Fruit fly (Drosophila melanogaster): ENCODE data around the gene Ctr9.

dm6 chr3L:1300076-1300635 is 6.9 kb upstream of the Ctr9 start:
- TF ChIP-seq ey (GFP tag; optimal IDR thresholded peaks at IDR 0.05) (peak; percentile 68), Sp1 (GFP tag; optimal IDR thresholded peaks at IDR 0.05) (peak; percentile 78), OdsH (GFP tag; optimal IDR thresholded peaks at IDR 0.05) (peak; percentile 84), Rel (GFP tag; optimal IDR thresholded peaks at IDR 0.05) (no peak), Rel (tag; optimal IDR thresholded peaks at IDR 0.05) (peak; percentile 54), Dfd (GFP tag; optimal IDR thresholded peaks at IDR 0.05) (no peak), pan (optimal IDR thresholded peaks at IDR 0.05) (no peak), rgr (GFP tag; optimal IDR thresholded peaks at IDR 0.05) (peak; percentile 76), h (GFP tag; optimal IDR thresholded peaks at IDR 0.05) (peak; percentile 80)
